Fruit fly (Drosophila melanogaster): ENCODE measurements around the gene gNacalpha.

dm6 chr2L:1065038-1065437 lies 28.0 kb downstream of the gNacalpha start:
- TF ChIP-seq CG8478 (optimal IDR thresholded peaks at IDR 0.05) (no peak), CTCF (optimal IDR thresholded peaks at IDR 0.05) (no peak)
